Worm (Caenorhabditis elegans): Measurements from ENCODE around the gene srh-201.

DNA sequence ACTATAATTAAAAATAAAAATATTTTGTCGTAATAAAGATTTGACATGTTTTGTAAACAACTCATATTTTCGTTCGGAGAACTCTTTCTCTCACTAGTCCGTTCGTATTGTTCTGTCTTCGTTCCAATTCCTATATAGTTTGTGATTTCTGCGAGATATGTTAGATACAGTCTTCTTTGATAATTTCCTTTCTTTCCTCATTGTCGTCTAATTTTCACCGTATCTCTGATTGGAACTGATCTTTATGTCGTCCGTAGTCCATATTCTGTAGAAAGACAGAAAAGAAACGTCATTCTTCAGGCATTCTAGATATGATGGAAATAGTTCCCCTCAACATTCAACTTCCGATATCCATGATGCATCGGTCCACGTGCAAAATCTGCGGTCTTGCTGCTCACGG lies 31.2 kb upstream of the srh-201 start, which contains the start of gene nhr-30:
- no peak for TF ChIP-seq klf-2 (GFP tag; conservative IDR thresholded peaks at IDR 0.05)
- no peak for TF ChIP-seq flt-1 (GFP tag; IDR thresholded peaks at IDR 0.05)
- TF ChIP-seq ref-1 (GFP tag; conservative IDR thresholded peaks at IDR 0.05): no peak

Data from whole organism, midembryonic.